Worm (Caenorhabditis elegans): ENCODE measurements around the gene F13B9.2.

- TF ChIP-seq zag-1 (tag; optimal IDR thresholded peaks at IDR 0.05): no peak
- no peak for TF ChIP-seq duxl-1 (tag; optimal IDR thresholded peaks at IDR 0.05; ENCODE audit: poor library complexity)
- TF ChIP-seq skn-1 (tag; optimal IDR thresholded peaks at IDR 0.05): no peak
- TF ChIP-seq nhr-25 (tag; optimal IDR thresholded peaks at IDR 0.05; ENCODE audit: borderline replicate concordance, insufficient read depth): no peak
- TF ChIP-seq nhr-28 (tag; optimal IDR thresholded peaks at IDR 0.05): no peak
- TF ChIP-seq nhr-237 (tag; optimal IDR thresholded peaks at IDR 0.05): no peak
- no peak for TF ChIP-seq dve-1 (tag; optimal IDR thresholded peaks at IDR 0.05; ENCODE audit: insufficient read depth)
- TF ChIP-seq snpc-1.2 (GFP tag; IDR thresholded peaks at IDR 0.05): no peak
- no peak for TF ChIP-seq egl-27 (tag; optimal IDR thresholded peaks at IDR 0.05)
Measured at ce11 chrX:8302299-8302698, 16.8 kb downstream of the F13B9.2 start, which contains the start of gene inx-5.

Data from whole organism, L4 larva.